Worm (Caenorhabditis elegans) whole organism, L3 larva: ENCODE results near the gene C27D6.12.

ENCODE experiments used
- aly-2 ChIP-seq: fragments of 150-350 bp; optimal IDR thresholded peaks from 2 replicates; lab custom pipeline; 2014; ENCODE audit warnings: missing biosample characterization, missing genetic modification characterization
- daf-12 ChIP-seq: fragments of 150-350 bp; optimal IDR thresholded peaks from 2 replicates; lab custom pipeline; 2014; ENCODE audit warnings: missing biosample characterization, missing genetic modification reagents, missing genetic modification characterization
- elt-3 ChIP-seq, 3 experiments: fragments of 150-350 bp in 1 of 3; sonication (generic microtip) in 2 of 3; optimal IDR thresholded peaks; 2 replicates in 2 of 3; 4 replicates in 1 of 3; lab custom pipeline; 2014 to 2017; ENCODE audit warnings: missing biosample characterization in 3 of 3, missing genetic modification characterization in 3 of 3
- lin-39 ChIP-seq: fragments of 150-350 bp; optimal IDR thresholded peaks from 2 replicates; lab custom pipeline; 2018; ENCODE audit warnings: missing biosample characterization, missing genetic modification reagents, missing genetic modification characterization
- nfya-1 ChIP-seq: sonication (generic microtip); optimal IDR thresholded peaks from 2 replicates; lab custom pipeline; 2017; ENCODE audit warnings: missing genetic modification characterization, mild to moderate bottlenecking, missing compliant biosample characterization, antibody characterized with exemption, moderate library complexity; ENCODE audit not compliant: insufficient read depth
- nhr-12 ChIP-seq: fragments of 150-350 bp; optimal IDR thresholded peaks from 2 replicates; lab custom pipeline; 2014; ENCODE audit warnings: missing biosample characterization, missing genetic modification characterization
- pqm-1 ChIP-seq: fragments of 150-350 bp; optimal IDR thresholded peaks from 2 replicates; lab custom pipeline; 2017; ENCODE audit warnings: missing biosample characterization, missing genetic modification characterization, inconsistent platforms
- snpc-4 ChIP-seq: fragments of 150-350 bp; optimal IDR thresholded peaks from 2 replicates; lab custom pipeline; 2014; ENCODE audit warnings: missing biosample characterization, missing genetic modification characterization

DNA sequence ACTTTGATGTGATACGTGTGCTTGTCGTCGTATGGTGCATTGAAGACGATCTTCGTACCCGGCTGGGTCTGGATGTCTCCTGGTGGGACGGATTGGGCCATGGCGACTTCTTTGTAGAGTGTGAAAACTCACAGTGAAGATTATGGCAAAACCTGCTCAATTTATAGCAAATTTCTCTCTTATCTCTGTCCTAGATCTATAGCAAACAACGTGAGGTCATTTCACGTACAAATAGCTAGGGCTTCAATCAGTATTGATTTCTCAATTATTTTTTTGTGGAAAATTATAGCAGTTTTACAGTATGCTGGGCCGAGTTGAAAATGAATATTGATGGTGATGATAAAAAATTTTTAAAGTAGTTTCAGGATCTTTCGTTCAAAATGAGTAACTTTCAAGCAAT lies 20.8 kb downstream of the C27D6.12 start, which contains the start of gene msp-45:
- no peak for TF ChIP-seq daf-12 (tag; lab: Kevin White, UChicago)
- no peak for TF ChIP-seq aly-2 (tag; lab: Kevin White, UChicago)
- no peak for TF ChIP-seq lin-39 (tag; lab: Kevin White, UChicago)
- TF ChIP-seq elt-3 (tag; optimal IDR thresholded peaks at IDR 0.05; lab: Kevin White, UChicago), result no peak
- no peak for TF ChIP-seq nfya-1 (tag; lab: Kevin White, UChicago)
- no peak for TF ChIP-seq pqm-1 (tag; lab: Kevin White, UChicago)
- TF ChIP-seq nhr-12 (tag; lab: Kevin White, UChicago), result no peak
- no peak for TF ChIP-seq snpc-4 (tag; lab: Kevin White, UChicago)
